Worm (Caenorhabditis elegans): Measurements from ENCODE around the gene F08D12.7.

F08D12.7 gene

ce11 chrII:2787849-2788248, 18.9 kb upstream of the F08D12.7 start:
- TF ChIP-seq flt-1 (GFP tag; IDR thresholded peaks at IDR 0.05), result no peak
- no peak for TF ChIP-seq hmbx-1 (tag; optimal IDR thresholded peaks at IDR 0.05)
- no peak for TF ChIP-seq hmg-4 (GFP tag; optimal IDR thresholded peaks at IDR 0.05)
- no peak for TF ChIP-seq ceh-36 (tag; optimal IDR thresholded peaks at IDR 0.05)
- TF ChIP-seq hnd-1 (tag; optimal IDR thresholded peaks at IDR 0.05), result no peak
- no peak for TF ChIP-seq scrt-1 (GFP tag; IDR thresholded peaks at IDR 0.05)
- TF ChIP-seq aly-1 (tag; optimal IDR thresholded peaks at IDR 0.05), result no peak
- TF ChIP-seq B0310.2 (tag; optimal IDR thresholded peaks at IDR 0.05), result no peak
- TF ChIP-seq F13C5.2 (tag; optimal IDR thresholded peaks at IDR 0.05), result no peak
- no peak for TF ChIP-seq sea-1 (GFP tag; conservative IDR thresholded peaks at IDR 0.05)
- TF ChIP-seq ama-1 (optimal IDR thresholded peaks at IDR 0.05), result no peak
- TF ChIP-seq tbx-37 (GFP tag; conservative IDR thresholded peaks at IDR 0.05), result no peak
- TF ChIP-seq ceh-13 (GFP tag; optimal IDR thresholded peaks at IDR 0.05), result no peak
- no peak for TF ChIP-seq tra-4 (tag; optimal IDR thresholded peaks at IDR 0.05)
- no peak for TF ChIP-seq ets-7 (tag; optimal IDR thresholded peaks at IDR 0.05)
- no peak for TF ChIP-seq pes-1 (GFP tag; IDR thresholded peaks at IDR 0.05)
- TF ChIP-seq tbx-11 (GFP tag; IDR thresholded peaks at IDR 0.05), result no peak

- TF ChIP-seq sea-1 (GFP tag; conservative IDR thresholded peaks at IDR 0.05) (no peak), tra-4 (tag; optimal IDR thresholded peaks at IDR 0.05) (no peak), ceh-36 (tag; optimal IDR thresholded peaks at IDR 0.05) (no peak), hmg-4 (GFP tag; optimal IDR thresholded peaks at IDR 0.05) (no peak), hnd-1 (tag; optimal IDR thresholded peaks at IDR 0.05) (no peak), tbx-37 (GFP tag; conservative IDR thresholded peaks at IDR 0.05) (no peak), ets-7 (tag; optimal IDR thresholded peaks at IDR 0.05) (no peak), F13C5.2 (tag; optimal IDR thresholded peaks at IDR 0.05) (peak; percentile 46)
Observed at ce11 chrII:2787031-2787512, 18.2 kb upstream of the F08D12.7 start, which contains the start of the genes F08D12.12 and srpa-72. Gene F08D12.12 (minus strand): TSS chrII:2787081. Gene srpa-72 (plus strand): TSS chrII:2787481.

ce11 chrII:2785787-2786186, 16.9 kb upstream of the F08D12.7 start:
- no peak for TF ChIP-seq hmbx-1 (tag; optimal IDR thresholded peaks at IDR 0.05)
- no peak for TF ChIP-seq tbx-11 (GFP tag; IDR thresholded peaks at IDR 0.05)
- no peak for TF ChIP-seq hnd-1 (tag; optimal IDR thresholded peaks at IDR 0.05)
- no peak for TF ChIP-seq ama-1 (optimal IDR thresholded peaks at IDR 0.05)
- no peak for TF ChIP-seq tra-4 (tag; optimal IDR thresholded peaks at IDR 0.05)
- TF ChIP-seq ets-7 (tag; optimal IDR thresholded peaks at IDR 0.05), result no peak
- no peak for TF ChIP-seq scrt-1 (GFP tag; IDR thresholded peaks at IDR 0.05)
- TF ChIP-seq pes-1 (GFP tag; IDR thresholded peaks at IDR 0.05), result no peak
- TF ChIP-seq ceh-13 (GFP tag; optimal IDR thresholded peaks at IDR 0.05), result no peak
- no peak for TF ChIP-seq sea-1 (GFP tag; conservative IDR thresholded peaks at IDR 0.05)
- TF ChIP-seq flt-1 (GFP tag; IDR thresholded peaks at IDR 0.05), result no peak
- TF ChIP-seq ceh-36 (tag; optimal IDR thresholded peaks at IDR 0.05), result no peak
- TF ChIP-seq hmg-4 (GFP tag; optimal IDR thresholded peaks at IDR 0.05), result no peak
- no peak for TF ChIP-seq tbx-37 (GFP tag; conservative IDR thresholded peaks at IDR 0.05)
- TF ChIP-seq B0310.2 (tag; optimal IDR thresholded peaks at IDR 0.05), result no peak

- TF ChIP-seq pes-1 (GFP tag; IDR thresholded peaks at IDR 0.05), result no peak
- TF ChIP-seq hmg-4 (GFP tag; optimal IDR thresholded peaks at IDR 0.05), result no peak
- TF ChIP-seq tra-4 (tag; optimal IDR thresholded peaks at IDR 0.05), result no peak
- TF ChIP-seq sea-1 (GFP tag; conservative IDR thresholded peaks at IDR 0.05), result no peak
- no peak for TF ChIP-seq ama-1 (optimal IDR thresholded peaks at IDR 0.05)
- no peak for TF ChIP-seq scrt-1 (GFP tag; IDR thresholded peaks at IDR 0.05)
- no peak for TF ChIP-seq tbx-37 (GFP tag; conservative IDR thresholded peaks at IDR 0.05)
- no peak for TF ChIP-seq aly-1 (tag; optimal IDR thresholded peaks at IDR 0.05)
- no peak for TF ChIP-seq ceh-36 (tag; optimal IDR thresholded peaks at IDR 0.05)
Observed at ce11 chrII:2783380-2783779, 14.5 kb upstream of the F08D12.7 start.

ce11 chrII:2781355-2781754, 12.4 kb upstream of the F08D12.7 start, which contains the start of gene F08D12.2:
Gene F08D12.2 (plus strand): TSS chrII:2781655.
- TF ChIP-seq sea-1 (GFP tag; conservative IDR thresholded peaks at IDR 0.05) (no peak), tra-4 (tag; optimal IDR thresholded peaks at IDR 0.05) (no peak), ama-1 (optimal IDR thresholded peaks at IDR 0.05) (no peak), hnd-1 (tag; optimal IDR thresholded peaks at IDR 0.05) (no peak), flt-1 (GFP tag; IDR thresholded peaks at IDR 0.05) (no peak), hmbx-1 (tag; optimal IDR thresholded peaks at IDR 0.05) (no peak), pes-1 (GFP tag; IDR thresholded peaks at IDR 0.05) (no peak), B0310.2 (tag; optimal IDR thresholded peaks at IDR 0.05) (no peak), tbx-11 (GFP tag; IDR thresholded peaks at IDR 0.05) (no peak), ceh-13 (GFP tag; optimal IDR thresholded peaks at IDR 0.05) (no peak), ceh-36 (tag; optimal IDR thresholded peaks at IDR 0.05) (no peak), aly-1 (tag; optimal IDR thresholded peaks at IDR 0.05) (no peak), tbx-37 (GFP tag; conservative IDR thresholded peaks at IDR 0.05) (no peak), ets-7 (tag; optimal IDR thresholded peaks at IDR 0.05) (no peak), F13C5.2 (tag; optimal IDR thresholded peaks at IDR 0.05) (no peak), hmg-4 (GFP tag; optimal IDR thresholded peaks at IDR 0.05) (no peak), scrt-1 (GFP tag; IDR thresholded peaks at IDR 0.05) (no peak)

ce11 chrII:2780804-2781203, 11.9 kb upstream of the F08D12.7 start:
- TF ChIP-seq B0310.2 (tag; optimal IDR thresholded peaks at IDR 0.05), result no peak
- no peak for TF ChIP-seq hnd-1 (tag; optimal IDR thresholded peaks at IDR 0.05)
- no peak for TF ChIP-seq aly-1 (tag; optimal IDR thresholded peaks at IDR 0.05)
- TF ChIP-seq tbx-11 (GFP tag; IDR thresholded peaks at IDR 0.05), result no peak
- TF ChIP-seq flt-1 (GFP tag; IDR thresholded peaks at IDR 0.05), result no peak
- TF ChIP-seq scrt-1 (GFP tag; IDR thresholded peaks at IDR 0.05), result no peak

ce11 chrII:2779253-2779652, 10.3 kb upstream of the F08D12.7 start, which contains the start of gene F08D12.3:
Gene F08D12.3 (plus strand): TSS chrII:2779553.
- TF ChIP-seq ceh-13 (GFP tag; optimal IDR thresholded peaks at IDR 0.05) (no peak), tra-4 (tag; optimal IDR thresholded peaks at IDR 0.05) (no peak), F13C5.2 (tag; optimal IDR thresholded peaks at IDR 0.05) (no peak), ets-7 (tag; optimal IDR thresholded peaks at IDR 0.05) (no peak)

ce11 chrII:2777846-2778245, 8.9 kb upstream of the F08D12.7 start, which contains the start of gene F08D12.4:
Gene F08D12.4 (plus strand): TSS chrII:2778146.
- no peak for TF ChIP-seq ceh-36 (tag; optimal IDR thresholded peaks at IDR 0.05)
